Worm (Caenorhabditis elegans) whole organism, L2 larva: ENCODE data around the gene R160.2.

ENCODE experiments used
- F13H6.1 ChIP-seq: sonication (generic microtip); optimal IDR thresholded peaks from 2 replicates; lab custom pipeline; 2016; ENCODE audit warnings: missing genetic modification characterization, missing compliant biosample characterization
- R02D3.7 ChIP-seq: fragments of 150-350 bp; optimal IDR thresholded peaks from 2 replicates; lab custom pipeline; 2014; ENCODE audit warnings: missing biosample characterization, missing genetic modification characterization
- aly-2 ChIP-seq: fragments of 150-350 bp; optimal IDR thresholded peaks from 2 replicates; lab custom pipeline; 2014; ENCODE audit warnings: missing biosample characterization, missing genetic modification characterization
- egl-27 ChIP-seq: sonication (generic microtip); optimal IDR thresholded peaks from 3 replicates; lab custom pipeline; 2017; ENCODE audit warnings: missing biosample characterization, missing genetic modification reagents, missing genetic modification characterization
- mab-5 ChIP-seq: fragments of 150-350 bp; optimal IDR thresholded peaks from 2 replicates; lab custom pipeline; 2014; ENCODE audit warnings: missing biosample characterization, missing genetic modification characterization
- nhr-10 ChIP-seq: sonication (generic microtip); optimal IDR thresholded peaks from 2 replicates; lab custom pipeline; 2017; ENCODE audit warnings: missing biosample characterization, missing genetic modification characterization
- nhr-11 ChIP-seq: fragments of 150-350 bp; optimal IDR thresholded peaks from 2 replicates; lab custom pipeline; 2014; ENCODE audit warnings: missing biosample characterization, missing genetic modification characterization
- nhr-12 ChIP-seq: fragments of 150-350 bp; optimal IDR thresholded peaks from 2 replicates; lab custom pipeline; 2014; ENCODE audit warnings: missing biosample characterization, missing genetic modification characterization
- nhr-77 ChIP-seq: fragments of 150-350 bp; optimal IDR thresholded peaks from 2 replicates; lab custom pipeline; 2014; ENCODE audit warnings: missing biosample characterization, missing genetic modification characterization
- unc-62 ChIP-seq: fragments of 150-350 bp; optimal IDR thresholded peaks from 2 replicates; lab custom pipeline; 2014; ENCODE audit warnings: missing biosample characterization, missing genetic modification reagents, missing genetic modification characterization

- no peak for TF ChIP-seq R02D3.7
- no peak for TF ChIP-seq nhr-77
- TF ChIP-seq aly-2 (tag; lab: Kevin White, UChicago), result no peak
- TF ChIP-seq nhr-10, result no peak
- TF ChIP-seq nhr-12 (tag; lab: Kevin White, UChicago), result no peak
- TF ChIP-seq F13H6.1 (tag; lab: Kevin White, UChicago), result no peak
- no peak for TF ChIP-seq nhr-11
- TF ChIP-seq egl-27 (tag; lab: Kevin White, UChicago), result no peak
- TF ChIP-seq unc-62 (GFP tag; lab: Kevin White, UChicago), result no peak
- no peak for TF ChIP-seq mab-5
Observed at ce11 chrX:4357467-4357866, 19.2 kb downstream of the R160.2 start, which contains the start of gene F14H12.6.
